Fruit fly (Drosophila melanogaster): ENCODE results near the gene CG33271.
A peak's percentile ranks its signal among the peaks of the same experiment; 100 is the strongest.

Gene CG33271

DNA sequence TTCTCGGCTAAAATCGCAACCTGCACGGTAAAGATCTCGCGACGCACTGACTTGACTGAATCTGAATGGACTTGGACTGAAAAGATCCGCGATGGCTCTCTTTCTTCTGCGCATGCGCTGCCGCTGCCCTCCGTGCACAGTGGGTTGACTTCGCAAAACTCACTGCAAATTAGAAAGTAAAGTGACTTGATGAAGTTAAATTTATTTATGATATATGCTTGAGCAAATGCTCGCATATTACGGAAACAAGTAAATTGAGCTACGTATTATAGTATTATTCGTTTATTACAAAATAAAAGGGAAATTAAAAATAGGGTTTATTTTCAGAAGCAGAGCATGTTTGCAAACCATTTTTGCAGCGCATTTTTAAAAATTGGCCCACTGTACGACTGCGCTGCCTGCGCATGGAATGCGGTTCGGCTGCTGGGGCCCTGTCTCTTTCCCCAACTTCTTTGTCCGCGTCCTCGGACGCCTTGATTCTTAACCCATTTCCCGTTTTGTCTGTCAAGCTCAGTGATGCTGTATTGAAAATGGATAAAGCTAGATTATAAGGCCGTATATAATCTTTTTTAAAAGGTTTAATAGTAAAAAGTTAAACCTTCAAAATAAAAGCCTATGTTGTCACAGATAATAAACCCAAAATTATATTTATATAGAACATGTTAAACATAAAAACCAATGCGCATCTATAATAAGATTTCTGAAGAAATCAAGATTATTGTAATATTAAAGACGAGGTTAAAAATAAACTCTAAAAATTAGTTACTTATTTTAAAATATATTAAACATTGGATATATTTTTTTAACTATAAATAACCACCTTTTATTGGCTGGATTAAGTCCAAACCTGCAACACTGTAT, 10.7 kb upstream of the CG33271 start, which contains the start of gene rt (continued):
- TF ChIP-seq CG12769 (tag; optimal IDR thresholded peaks at IDR 0.05) = no peak
- peak; percentile 31; the same call in 1 of the 2 replicates for TF ChIP-seq E2f2 (GFP tag; IDR thresholded peaks at IDR 0.05)
- no peak for TF ChIP-seq CG18011 (GFP tag; optimal IDR thresholded peaks at IDR 0.05)
- TF ChIP-seq Sin3A (optimal IDR thresholded peaks at IDR 0.05) = no peak
- no peak for TF ChIP-seq tgo (GFP tag; IDR thresholded peaks at IDR 0.05)
- TF ChIP-seq zfh2 (GFP tag; optimal IDR thresholded peaks at IDR 0.05) = no peak
- TF ChIP-seq Xbp1 (GFP tag; optimal IDR thresholded peaks at IDR 0.05) = peak; percentile 52
- TF ChIP-seq Nf-YC (tag; optimal IDR thresholded peaks at IDR 0.05) = peak; percentile 21
- TF ChIP-seq CG17328 (GFP tag; IDR thresholded peaks at IDR 0.05) = peak; percentile 65
- no peak for TF ChIP-seq bbx (GFP tag; IDR thresholded peaks at IDR 0.05; ENCODE audit: partially characterized antibody)
- peak; percentile 31 for TF ChIP-seq stwl (tag; optimal IDR thresholded peaks at IDR 0.05)
- TF ChIP-seq CG12391 (tag; optimal IDR thresholded peaks at IDR 0.05) = peak; percentile 59
- no peak for TF ChIP-seq corto (GFP tag; optimal IDR thresholded peaks at IDR 0.05)
- no peak for TF ChIP-seq CG14667 (GFP tag; IDR thresholded peaks at IDR 0.05)
- peak; percentile 29 for TF ChIP-seq Nf-YB (GFP tag; optimal IDR thresholded peaks at IDR 0.05)
- TF ChIP-seq CG4424 (GFP tag; optimal IDR thresholded peaks at IDR 0.05) = peak; percentile 66
- no peak for TF ChIP-seq Neu2 (GFP tag; optimal IDR thresholded peaks at IDR 0.05; ENCODE audit: borderline replicate concordance)
- no peak for TF ChIP-seq BtbVII (GFP tag; optimal IDR thresholded peaks at IDR 0.05)
- TF ChIP-seq CG6272 (GFP tag; IDR thresholded peaks at IDR 0.05) = no peak
- no peak for TF ChIP-seq CG17186 (GFP tag; optimal IDR thresholded peaks at IDR 0.05)
- TF ChIP-seq ranshi (GFP tag; IDR thresholded peaks at IDR 0.05) = no peak; the same call in 1 of the 2 replicates
- no peak for TF ChIP-seq sima (GFP tag; optimal IDR thresholded peaks at IDR 0.05)
- TF ChIP-seq Tbp (GFP tag; optimal IDR thresholded peaks at IDR 0.05) = no peak
- TF ChIP-seq CG3163 (GFP tag; optimal IDR thresholded peaks at IDR 0.05) = no peak
- TF ChIP-seq CG7928 (GFP tag; optimal IDR thresholded peaks at IDR 0.05) = no peak
- no peak for TF ChIP-seq CG3995 (GFP tag; optimal IDR thresholded peaks at IDR 0.05)
- peak; percentile 61 for TF ChIP-seq ATbp (GFP tag; optimal IDR thresholded peaks at IDR 0.05)
- TF ChIP-seq HLH54F (GFP tag; optimal IDR thresholded peaks at IDR 0.05) = no peak
- TF ChIP-seq CG11398 (GFP tag; optimal IDR thresholded peaks at IDR 0.05) = no peak
- TF ChIP-seq cad (GFP tag; optimal IDR thresholded peaks at IDR 0.05) = no peak
- TF ChIP-seq gem (tag; optimal IDR thresholded peaks at IDR 0.05) = peak; percentile 79
- TF ChIP-seq CG9876 (GFP tag; optimal IDR thresholded peaks at IDR 0.05) = no peak
- 0 out of 3 replicates have a peak, but pooled peaks have one; percentile 49 for TF ChIP-seq otp (GFP tag; IDR thresholded peaks at IDR 0.05)
- TF ChIP-seq CG8359 (GFP tag; optimal IDR thresholded peaks at IDR 0.05; ENCODE audit: borderline replicate concordance) = peak; percentile 37
- no peak; the same call in 1 of the 2 replicates for TF ChIP-seq ato (GFP tag; IDR thresholded peaks at IDR 0.05; ENCODE audit: partially characterized antibody)
- peak; percentile 40 for TF ChIP-seq kni (GFP tag; optimal IDR thresholded peaks at IDR 0.05)
- no peak for TF ChIP-seq lov (optimal IDR thresholded peaks at IDR 0.05)
- TF ChIP-seq lov (GFP tag; IDR thresholded peaks at IDR 0.05) = no peak
- no peak for TF ChIP-seq pfk (GFP tag; optimal IDR thresholded peaks at IDR 0.05)
- peak in 1 of 3 experiments; percentile 85 for TF ChIP-seq lola (GFP tag; optimal IDR thresholded peaks at IDR 0.05)
- TF ChIP-seq jigr1 (GFP tag; IDR thresholded peaks at IDR 0.05) = peak; percentile 49; the same call in 1 of the 3 replicates
- TF ChIP-seq slou (GFP tag; optimal IDR thresholded peaks at IDR 0.05) = no peak
- no peak for TF ChIP-seq p53 (GFP tag; optimal IDR thresholded peaks at IDR 0.05)
- no peak for TF ChIP-seq Hmr (GFP tag; optimal IDR thresholded peaks at IDR 0.05)
- no peak for TF ChIP-seq disco-r (GFP tag; optimal IDR thresholded peaks at IDR 0.05)
- no peak for TF ChIP-seq z (GFP tag; IDR thresholded peaks at IDR 0.05)
- no peak for TF ChIP-seq CG11560 (tag; IDR thresholded peaks at IDR 0.05)
- TF ChIP-seq CG18619 (GFP tag; optimal IDR thresholded peaks at IDR 0.05) = peak; percentile 33
- TF ChIP-seq CG2202 (tag; optimal IDR thresholded peaks at IDR 0.05) = peak; percentile 55

All from whole organism, embryonic.